Worm (Caenorhabditis elegans) whole organism, L4 larva: ENCODE data around the gene M57.1.

ENCODE experiments used
- Y105C5A.15 ChIP-seq: fragments of 200-800 bp; sonication (Bioruptor generic); IDR thresholded peaks from 2 replicates; pipeline ENCODE4 v1.3.6; 2022; ENCODE audit warnings: missing genetic modification characterization, missing compliant biosample characterization
- aly-2 ChIP-seq: sonication (generic microtip); optimal IDR thresholded peaks from 2 replicates; lab custom pipeline; 2018; ENCODE audit warnings: missing biosample characterization, missing genetic modification characterization
- ama-1 ChIP-seq: fragments of 150-350 bp; optimal IDR thresholded peaks from 2 replicates; lab custom pipeline; 2014; ENCODE audit warnings: inconsistent platforms, mixed read lengths
- ceh-32 ChIP-seq: sonication (generic microtip); optimal IDR thresholded peaks from 2 replicates; lab custom pipeline; 2016; ENCODE audit warnings: mild to moderate bottlenecking, missing genetic modification characterization, missing compliant biosample characterization; ENCODE audit not compliant: poor library complexity
- mdl-1 ChIP-seq, 2 experiments: fragments of 150-350 bp in 1 of 2; sonication (generic microtip) in 1 of 2; optimal IDR thresholded peaks; 2 replicates each; lab custom pipeline; 2014 to 2017; ENCODE audit warnings: missing biosample characterization in 2 of 2, missing genetic modification characterization in 2 of 2
- unc-39 ChIP-seq: sonication (generic microtip); optimal IDR thresholded peaks from 2 replicates; lab custom pipeline; 2017; ENCODE audit warnings: missing biosample characterization, missing genetic modification characterization

- no peak for TF ChIP-seq ceh-32 (tag; lab: Kevin White, UChicago)
- TF ChIP-seq Y105C5A.15 (GFP tag; lab: Robert Waterston, UW), result no peak
- TF ChIP-seq aly-2 (tag; lab: Kevin White, UChicago), result no peak
- no peak for TF ChIP-seq unc-39 (tag; lab: Kevin White, UChicago)
- no peak for TF ChIP-seq mdl-1 (tag; optimal IDR thresholded peaks at IDR 0.05; lab: Kevin White, UChicago)
- TF ChIP-seq ama-1 (lab: Kevin White, UChicago), result no peak
These were observed 25.1 kb downstream of the M57.1 start, which contains the start of gene osm-9 for ce11 chrIV:3557331-3557730.
